Fruit fly (Drosophila melanogaster): Measurements from ENCODE around the gene Med.

Gene Med

dm6 chr3R:31580586-31580994 lies 30.3 kb upstream of the Med start, which contains the start of the genes pygo and rod (continued):
- TF ChIP-seq CG31388 (GFP tag; optimal IDR thresholded peaks at IDR 0.05) = no peak
- TF ChIP-seq bowl (GFP tag; IDR thresholded peaks at IDR 0.05) = no peak
- no peak for TF ChIP-seq CG1832 (GFP tag; optimal IDR thresholded peaks at IDR 0.05)
- TF ChIP-seq MBD-R2 (GFP tag; IDR thresholded peaks at IDR 0.05) = peak; percentile 84
- TF ChIP-seq Ravus (GFP tag; IDR thresholded peaks at IDR 0.05) = no peak
- TF ChIP-seq CG8924 (tag; optimal IDR thresholded peaks at IDR 0.05) = no peak
- TF ChIP-seq D19A (tag; optimal IDR thresholded peaks at IDR 0.05) = no peak
- peak; percentile 15 for TF ChIP-seq Mad (GFP tag; optimal IDR thresholded peaks at IDR 0.05)
- peak; percentile 50; the same call in 1 of the 3 replicates for TF ChIP-seq CG34422 (GFP tag; IDR thresholded peaks at IDR 0.05)
- TF ChIP-seq chn (GFP tag; optimal IDR thresholded peaks at IDR 0.05) = no peak
- peak; percentile 61 for TF ChIP-seq nmo (GFP tag; optimal IDR thresholded peaks at IDR 0.05)
- TF ChIP-seq ap (GFP tag; IDR thresholded peaks at IDR 0.05) = no peak
- no peak for TF ChIP-seq gem (tag; optimal IDR thresholded peaks at IDR 0.05)
- TF ChIP-seq ci (GFP tag; IDR thresholded peaks at IDR 0.05) = peak; percentile 28; the same call in 1 of the 3 replicates
- TF ChIP-seq CG9437 (GFP tag; optimal IDR thresholded peaks at IDR 0.05) = peak; percentile 98
- peak; percentile 73 for TF ChIP-seq Sry-δ (GFP tag; optimal IDR thresholded peaks at IDR 0.05)
- TF ChIP-seq CG14710 (tag; optimal IDR thresholded peaks at IDR 0.05) = peak; percentile 62
- TF ChIP-seq Myb (GFP tag; optimal IDR thresholded peaks at IDR 0.05) = peak; percentile 71
- no peak for TF ChIP-seq lmd (GFP tag; IDR thresholded peaks at IDR 0.05)
- no peak for TF ChIP-seq wek (GFP tag; optimal IDR thresholded peaks at IDR 0.05)
- TF ChIP-seq br (optimal IDR thresholded peaks at IDR 0.05) = no peak
- TF ChIP-seq Ada2b (GFP tag; IDR thresholded peaks at IDR 0.05) = no peak
- TF ChIP-seq CG10959 (GFP tag; IDR thresholded peaks at IDR 0.05) = no peak
- TF ChIP-seq Abd-B (GFP tag; optimal IDR thresholded peaks at IDR 0.05) = no peak
- TF ChIP-seq inv (GFP tag; IDR thresholded peaks at IDR 0.05; ENCODE audit: partially characterized antibody) = peak; percentile 47
- no peak for TF ChIP-seq CG18476 (GFP tag; optimal IDR thresholded peaks at IDR 0.05)
- peak; percentile 93 for TF ChIP-seq Sin3A (optimal IDR thresholded peaks at IDR 0.05)
- peak; percentile 13 for TF ChIP-seq CG7786 (GFP tag; optimal IDR thresholded peaks at IDR 0.05)
- TF ChIP-seq CG10462 (GFP tag; optimal IDR thresholded peaks at IDR 0.05) = no peak
- TF ChIP-seq CG2120 (GFP tag; optimal IDR thresholded peaks at IDR 0.05) = peak; percentile 20
- peak; percentile 97 for TF ChIP-seq sd (tag; optimal IDR thresholded peaks at IDR 0.05)
- TF ChIP-seq Max (GFP tag; optimal IDR thresholded peaks at IDR 0.05) = peak; percentile 16
- TF ChIP-seq CG18262 (tag; optimal IDR thresholded peaks at IDR 0.05) = no peak
- TF ChIP-seq az2 (GFP tag; optimal IDR thresholded peaks at IDR 0.05) = no peak
- TF ChIP-seq Poxn (GFP tag; IDR thresholded peaks at IDR 0.05) = no peak
- TF ChIP-seq CG7357 (GFP tag; IDR thresholded peaks at IDR 0.05) = no peak
- no peak for TF ChIP-seq CG11247 (GFP tag; IDR thresholded peaks at IDR 0.05)
- TF ChIP-seq CG3847 (GFP tag; IDR thresholded peaks at IDR 0.05) = peak; percentile 35; the same call in 1 of the 2 replicates
- TF ChIP-seq CG13123 (GFP tag; optimal IDR thresholded peaks at IDR 0.05) = no peak
- peak; percentile 52 for TF ChIP-seq hbn (GFP tag; IDR thresholded peaks at IDR 0.05; ENCODE audit: partially characterized antibody)
- peak; percentile 46 for TF ChIP-seq bigmax (GFP tag; optimal IDR thresholded peaks at IDR 0.05)
- no peak for TF ChIP-seq dm (GFP tag; optimal IDR thresholded peaks at IDR 0.05)
- no peak for TF ChIP-seq yki (optimal IDR thresholded peaks at IDR 0.05)
- TF ChIP-seq Bgb (GFP tag; IDR thresholded peaks at IDR 0.05; ENCODE audit: partially characterized antibody) = peak; percentile 59; the same call in 1 of the 2 replicates
- peak; percentile 51 for TF ChIP-seq tna (GFP tag; IDR thresholded peaks at IDR 0.05; ENCODE audit: partially characterized antibody)
- no peak for TF ChIP-seq disco-r (GFP tag; optimal IDR thresholded peaks at IDR 0.05)
- TF ChIP-seq Med (GFP tag) = peak; percentile 78
- peak; percentile 56 for TF ChIP-seq CG12659 (GFP tag; optimal IDR thresholded peaks at IDR 0.05)
- TF ChIP-seq CG8478 (optimal IDR thresholded peaks at IDR 0.05) = no peak
- peak; percentile 6 for TF ChIP-seq bcd (GFP tag; optimal IDR thresholded peaks at IDR 0.05)
- peak; percentile 34 for TF ChIP-seq CG12391 (tag; optimal IDR thresholded peaks at IDR 0.05)
- TF ChIP-seq CG10209 (GFP tag; optimal IDR thresholded peaks at IDR 0.05) = no peak
- no peak for TF ChIP-seq Optix (GFP tag; IDR thresholded peaks at IDR 0.05)
